Worm (Caenorhabditis elegans): ENCODE measurements around the gene ceeh-1.

DNA sequence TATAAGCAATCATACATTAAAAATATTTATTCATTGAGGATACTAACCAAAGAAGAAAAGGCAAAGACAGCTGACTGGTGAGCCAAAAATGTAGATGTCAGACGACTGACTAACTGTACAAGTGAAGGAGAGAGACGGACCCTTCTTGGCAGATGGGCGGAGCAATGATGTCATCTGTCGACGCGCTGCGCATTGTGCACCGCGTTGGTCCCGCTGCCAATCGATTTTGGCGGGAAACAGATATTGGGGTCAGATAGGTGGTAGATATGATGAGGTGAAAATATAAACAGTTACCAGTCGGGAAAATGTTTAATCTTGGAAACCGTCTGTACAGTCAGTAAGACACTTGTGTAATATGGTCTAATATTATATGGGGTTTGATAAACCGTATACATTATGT is 37.8 kb upstream of the ceeh-1 start, which contains the start of gene T24C4.2:
- no peak for TF ChIP-seq ztf-29 (GFP tag; IDR thresholded peaks at IDR 0.05)
- TF ChIP-seq ztf-23 (GFP tag; IDR thresholded peaks at IDR 0.05) = no peak
- TF ChIP-seq tab-1 (GFP tag; IDR thresholded peaks at IDR 0.05) = no peak

All from whole organism, midembryonic.